Fruit fly (Drosophila melanogaster) whole organism, embryonic: ENCODE results near the gene Neu2.

Experiments used
- Adf1 ChIP-seq: fragments of 200-800 bp; sonication (Bioruptor generic); IDR thresholded peaks from 2 replicates; pipeline ENCODE4 v1.3.6; 2022; ENCODE audit warnings: missing biosample characterization, missing genetic modification characterization
- Bgb ChIP-seq: fragments of 200-800 bp; sonication (Bioruptor generic); IDR thresholded peaks from 2 replicates; pipeline ENCODE4 v1.3.6; 2022; ENCODE audit warnings: missing biosample characterization, missing genetic modification characterization; ENCODE audit not compliant: partially characterized antibody
- C15 ChIP-seq: fragments of 200-800 bp; sonication (Bioruptor generic); IDR thresholded peaks from 3 replicates; pipeline ENCODE4 v1.3.6; 2022; ENCODE audit warnings: missing biosample characterization, missing genetic modification characterization
- CG11560 ChIP-seq: fragments of 200-800 bp; sonication (Bioruptor generic); IDR thresholded peaks from 3 replicates; pipeline ENCODE4 v1.3.6; 2022; ENCODE audit warnings: missing biosample characterization, missing genetic modification characterization
- CG12744 ChIP-seq: fragments of 200-800 bp; sonication (Bioruptor generic); optimal IDR thresholded peaks from 2 replicates; lab custom pipeline; 2016; ENCODE audit warnings: missing biosample characterization, missing genetic modification characterization
- CG12769 ChIP-seq: fragments of 200-800 bp; sonication (Bioruptor generic); optimal IDR thresholded peaks from 2 replicates; lab custom pipeline; 2019; ENCODE audit warnings: missing biosample characterization, mild to moderate bottlenecking, missing genetic modification characterization, moderate library complexity
- CG14441 ChIP-seq: fragments of 200-800 bp; sonication (Bioruptor generic); IDR thresholded peaks from 2 replicates; pipeline ENCODE4 v1.3.6; 2022; ENCODE audit warnings: missing biosample characterization, missing genetic modification characterization
- CG1603 ChIP-seq: fragments of 200-800 bp; sonication (Bioruptor generic); optimal IDR thresholded peaks from 2 replicates; lab custom pipeline; 2019; ENCODE audit warnings: missing biosample characterization, mild to moderate bottlenecking, missing genetic modification characterization, moderate library complexity
- CG17328 ChIP-seq: fragments of 200-800 bp; sonication (Bioruptor generic); IDR thresholded peaks from 2 replicates; pipeline ENCODE4 v1.3.6; 2022; ENCODE audit warnings: missing biosample characterization, missing genetic modification characterization
- CG2199 ChIP-seq: fragments of 200-800 bp; sonication (Bioruptor generic); IDR thresholded peaks from 3 replicates; pipeline ENCODE4 v1.3.6; 2022; ENCODE audit warnings: missing biosample characterization, missing genetic modification characterization
- CG31388 ChIP-seq: fragments of 200-800 bp; sonication (Bioruptor generic); optimal IDR thresholded peaks from 2 replicates; lab custom pipeline; 2016; ENCODE audit warnings: missing biosample characterization, missing genetic modification characterization
- CG32772 ChIP-seq: fragments of 200-800 bp; sonication (Bioruptor generic); IDR thresholded peaks from 2 replicates; pipeline ENCODE4 v1.3.6; 2022; ENCODE audit warnings: missing biosample characterization, missing genetic modification characterization
- CG4328 ChIP-seq: fragments of 200-800 bp; sonication (Bioruptor generic); optimal IDR thresholded peaks from 3 replicates; lab custom pipeline; 2017; ENCODE audit warnings: missing biosample characterization, missing genetic modification reagents, missing genetic modification characterization
- CG6791 ChIP-seq: fragments of 200-800 bp; sonication (Bioruptor generic); IDR thresholded peaks from 3 replicates; pipeline ENCODE4 v1.3.6; 2022; ENCODE audit warnings: missing biosample characterization, missing genetic modification characterization; ENCODE audit not compliant: partially characterized antibody
- CG7786 ChIP-seq: fragments of 200-800 bp; sonication (Bioruptor generic); optimal IDR thresholded peaks from 2 replicates; lab custom pipeline; 2016; ENCODE audit warnings: missing biosample characterization, missing genetic modification characterization
- CG8359 ChIP-seq: fragments of 200-800 bp; sonication (Bioruptor generic); optimal IDR thresholded peaks from 2 replicates; lab custom pipeline; 2017; ENCODE audit warnings: missing biosample characterization, mild to moderate bottlenecking, missing genetic modification characterization, borderline replicate concordance
- D ChIP-seq, 2 experiments: fragments of 200-800 bp in 1 of 2; fragments of >200 bp in 1 of 2; sonication (Bioruptor generic) in 1 of 2; optimal IDR thresholded peaks; 2 replicates in 1 of 2; 3 replicates in 1 of 2; lab custom pipeline; 2017; ENCODE audit warnings: mild to moderate bottlenecking in 1 of 2, missing biosample characterization in 1 of 2, missing genetic modification characterization in 1 of 2, missing genetic modification reagents in 1 of 2
- D19A ChIP-seq: fragments of 200-800 bp; optimal IDR thresholded peaks from 3 replicates; lab custom pipeline; 2019; ENCODE audit warnings: missing biosample characterization, mild to moderate bottlenecking, missing genetic modification characterization, moderate library complexity
- Deaf1 ChIP-seq: fragments of 200-800 bp; optimal IDR thresholded peaks from 3 replicates; lab custom pipeline; 2019; ENCODE audit warnings: missing biosample characterization, mild to moderate bottlenecking, missing genetic modification characterization, moderate library complexity
- Dll ChIP-seq: fragments of 200-800 bp; sonication (Bioruptor generic); IDR thresholded peaks from 4 replicates; pipeline ENCODE4 v1.3.6; 2022; ENCODE audit warnings: missing biosample characterization, missing genetic modification characterization; ENCODE audit not compliant: partially characterized antibody
- Jarid2 ChIP-seq: fragments of 200-800 bp; sonication (Bioruptor generic); optimal IDR thresholded peaks from 3 replicates; lab custom pipeline; 2017; ENCODE audit warnings: mild to moderate bottlenecking, missing biosample characterization, missing genetic modification reagents, missing genetic modification characterization
- Med ChIP-seq: fragments of 200-800 bp; sonication (Bioruptor generic); peaks from one replicate; lab custom pipeline; 2016; ENCODE audit warnings: missing biosample characterization, missing genetic modification characterization, mild to moderate bottlenecking, inconsistent platforms, moderate library complexity
- Nf-YB ChIP-seq: fragments of 200-800 bp; sonication (Bioruptor generic); optimal IDR thresholded peaks from 3 replicates; lab custom pipeline; 2019; ENCODE audit warnings: missing biosample characterization, mild to moderate bottlenecking, missing genetic modification characterization, moderate library complexity
- Nf-YC ChIP-seq: fragments of 200-800 bp; optimal IDR thresholded peaks from 3 replicates; lab custom pipeline; 2019; ENCODE audit warnings: missing biosample characterization, mild to moderate bottlenecking, missing genetic modification characterization, moderate library complexity
- Scr ChIP-seq: fragments of 200-800 bp; sonication (Bioruptor generic); IDR thresholded peaks from 2 replicates; pipeline ENCODE4 v1.3.6; 2022; ENCODE audit warnings: missing biosample characterization, missing genetic modification characterization; ENCODE audit not compliant: partially characterized antibody
- Sry-β ChIP-seq: fragments of 200-800 bp; sonication (Bioruptor generic); optimal IDR thresholded peaks from 2 replicates; lab custom pipeline; 2018; ENCODE audit warnings: missing biosample characterization, mild to moderate bottlenecking, missing genetic modification characterization, moderate library complexity
- Trl ChIP-seq, 3 experiments: fragments of >200 bp in 2 of 3; fragments of 200-800 bp in 1 of 3; sonication (Bioruptor generic) in 1 of 3; optimal IDR thresholded peaks; 2 replicates in 1 of 3; 3 replicates in 2 of 3; lab custom pipeline; 2016 to 2017; ENCODE audit warnings: missing biosample characterization in 1 of 3, missing genetic modification characterization in 1 of 3
- amos ChIP-seq: fragments of 200-800 bp; sonication (Bioruptor generic); IDR thresholded peaks from 2 replicates; pipeline ENCODE4 v1.3.6; 2022; ENCODE audit warnings: missing biosample characterization, missing genetic modification characterization; ENCODE audit not compliant: partially characterized antibody
- cg ChIP-seq: fragments of 200-800 bp; sonication (Bioruptor generic); optimal IDR thresholded peaks from 3 replicates; lab custom pipeline; 2019; ENCODE audit warnings: missing biosample characterization, mild to moderate bottlenecking, missing genetic modification characterization, moderate library complexity
- chinmo ChIP-seq: fragments of 200-800 bp; sonication (Bioruptor generic); IDR thresholded peaks from 4 replicates; pipeline ENCODE4 v1.3.6; 2022; ENCODE audit warnings: missing biosample characterization, missing genetic modification characterization; ENCODE audit not compliant: partially characterized antibody
- crol ChIP-seq: fragments of 200-800 bp; sonication (Bioruptor generic); IDR thresholded peaks from 2 replicates; pipeline ENCODE4 v1.3.6; 2022; ENCODE audit warnings: missing biosample characterization, missing genetic modification characterization
- danr ChIP-seq: fragments of 200-800 bp; sonication (Bioruptor generic); IDR thresholded peaks from 2 replicates; pipeline ENCODE4 v1.3.6; 2022; ENCODE audit warnings: missing biosample characterization, missing genetic modification characterization
- ewg ChIP-seq: fragments of 200-800 bp; sonication (Bioruptor generic); optimal IDR thresholded peaks from 3 replicates; lab custom pipeline; 2017; ENCODE audit warnings: mild to moderate bottlenecking, missing biosample characterization, missing genetic modification reagents, missing genetic modification characterization
- hbn ChIP-seq: fragments of 200-800 bp; sonication (Bioruptor generic); IDR thresholded peaks from 2 replicates; pipeline ENCODE4 v1.3.6; 2022; ENCODE audit warnings: missing biosample characterization, missing genetic modification characterization; ENCODE audit not compliant: partially characterized antibody
- kni ChIP-seq: fragments of 200-800 bp; sonication (Bioruptor generic); optimal IDR thresholded peaks from 3 replicates; lab custom pipeline; 2017; ENCODE audit warnings: mild to moderate bottlenecking, missing biosample characterization, missing genetic modification reagents, missing genetic modification characterization
- sens ChIP-seq: fragments of 200-800 bp; sonication (Bioruptor generic); peaks from one replicate; lab custom pipeline; 2016; ENCODE audit warnings: missing biosample characterization, missing genetic modification characterization
- stc ChIP-seq: fragments of 200-800 bp; sonication (Bioruptor generic); IDR thresholded peaks from 2 replicates; pipeline ENCODE4 v1.3.6; 2022; ENCODE audit warnings: missing biosample characterization, missing genetic modification characterization
- vvl ChIP-seq: fragments of 200-800 bp; sonication (Bioruptor generic); IDR thresholded peaks from 2 replicates; pipeline ENCODE4 v1.3.6; 2022; ENCODE audit warnings: missing biosample characterization, missing genetic modification characterization
- zfh2 ChIP-seq: fragments of 200-800 bp; sonication (Bioruptor generic); optimal IDR thresholded peaks from 2 replicates; lab custom pipeline; 2016; ENCODE audit warnings: missing biosample characterization, missing genetic modification characterization

The Neu2 gene

dm6 chr3L:21462860-21463259 is 27.5 kb downstream of the Neu2 start (continued):
- TF ChIP-seq CG31388: no peak
- no peak for TF ChIP-seq CG4328
- TF ChIP-seq C15 (GFP tag; lab: Robert Waterston, UW): no peak
- no peak for TF ChIP-seq stc (GFP tag; lab: Robert Waterston, UW)
- TF ChIP-seq CG8359 (GFP tag; lab: Kevin White, UChicago): no peak
- TF ChIP-seq Sry-β (GFP tag; lab: Kevin White, UChicago): no peak
- no peak for TF ChIP-seq CG32772 (GFP tag; lab: Robert Waterston, UW)

- TF ChIP-seq Bgb (GFP tag; lab: Robert Waterston, UW): 0 out of 2 replicates have a peak, but pooled peaks have one; percentile 18
- peak; percentile 26 for TF ChIP-seq CG12769
- TF ChIP-seq danr (GFP tag; lab: Robert Waterston, UW): no peak
- peak; percentile 50 for TF ChIP-seq sens (GFP tag; lab: Kevin White, UChicago)
- TF ChIP-seq CG7786 (GFP tag; lab: Kevin White, UChicago): no peak
- no peak for TF ChIP-seq CG14441 (GFP tag; lab: Robert Waterston, UW)
- TF ChIP-seq CG1603 (tag; lab: Kevin White, UChicago): no peak
- TF ChIP-seq cg (GFP tag; lab: Kevin White, UChicago): peak; percentile 83
- no peak for TF ChIP-seq CG12744 (GFP tag; lab: Kevin White, UChicago)
- TF ChIP-seq CG17328 (GFP tag; lab: Robert Waterston, UW): peak; percentile 8; the same call in 1 of the 2 replicates
- TF ChIP-seq Dll: 0 out of 4 replicates have a peak, but pooled peaks have one; percentile 18
- TF ChIP-seq crol (GFP tag; lab: Robert Waterston, UW): peak; percentile 65
- peak; percentile 23 for TF ChIP-seq kni (GFP tag; lab: Kevin White, UChicago)
- TF ChIP-seq Scr (GFP tag; lab: Robert Waterston, UW): no peak
- TF ChIP-seq Trl (optimal IDR thresholded peaks at IDR 0.05; lab: Kevin White, UChicago): peak; percentile 19 to 23
- no peak for TF ChIP-seq Trl (GFP tag; optimal IDR thresholded peaks at IDR 0.05; lab: Kevin White, UChicago)
- no peak for TF ChIP-seq hbn (GFP tag; lab: Robert Waterston, UW)
- no peak for TF ChIP-seq D19A
- TF ChIP-seq CG6791 (GFP tag; lab: Robert Waterston, UW): 0 out of 3 replicates have a peak, but pooled peaks have one; percentile 5
- TF ChIP-seq Nf-YC (tag; lab: Kevin White, UChicago): peak; percentile 93
- TF ChIP-seq Jarid2 (GFP tag; lab: Kevin White, UChicago): peak; percentile 39
- peak; percentile 3 for TF ChIP-seq Deaf1 (tag; lab: Kevin White, UChicago)
- TF ChIP-seq ewg (GFP tag; lab: Kevin White, UChicago): peak; percentile 48
- TF ChIP-seq D (optimal IDR thresholded peaks at IDR 0.05; lab: Kevin White, UChicago): peak; percentile 49
- TF ChIP-seq D (GFP tag; optimal IDR thresholded peaks at IDR 0.05; lab: Kevin White, UChicago): no peak
- 0 out of 4 replicates have a peak, but pooled peaks have one; percentile 27 for TF ChIP-seq chinmo (GFP tag; lab: Robert Waterston, UW)
- TF ChIP-seq Nf-YB (GFP tag; lab: Kevin White, UChicago): peak; percentile 93
- TF ChIP-seq CG11560 (tag; lab: Robert Waterston, UW): 0 out of 3 replicates have a peak, but pooled peaks have one; percentile 12
- TF ChIP-seq Adf1 (GFP tag; lab: Robert Waterston, UW): peak; percentile 89
- 0 out of 3 replicates have a peak, but pooled peaks have one; percentile 7 for TF ChIP-seq CG2199 (GFP tag; lab: Robert Waterston, UW)
- peak; percentile 77 for TF ChIP-seq vvl (GFP tag; lab: Robert Waterston, UW)
- 0 out of 2 replicates have a peak, but pooled peaks have one; percentile 13 for TF ChIP-seq amos (GFP tag; lab: Robert Waterston, UW)
- peak; percentile 70 for TF ChIP-seq Med (GFP tag; lab: Kevin White, UChicago)
- no peak for TF ChIP-seq zfh2 (GFP tag; lab: Kevin White, UChicago)
These were observed 30.1 kb downstream of the Neu2 start for dm6 chr3L:21460149-21460873.
